Worm (Caenorhabditis elegans) whole organism, L2 larva: ENCODE data around the gene bnc-1.

Source experiments
- blmp-1 ChIP-seq: sonication (generic microtip); optimal IDR thresholded peaks from 2 replicates; lab custom pipeline; 2017; ENCODE audit warnings: missing genetic modification characterization, mild to moderate bottlenecking, missing compliant biosample characterization, antibody characterized with exemption, moderate library complexity; ENCODE audit not compliant: insufficient read depth
- elt-1 ChIP-seq: fragments of 150-350 bp; optimal IDR thresholded peaks from 2 replicates; lab custom pipeline; 2014; ENCODE audit warnings: missing biosample characterization, missing genetic modification characterization
- lin-39 ChIP-seq: fragments of 150-350 bp; optimal IDR thresholded peaks from 2 replicates; lab custom pipeline; 2014; ENCODE audit warnings: missing biosample characterization, missing genetic modification reagents, missing genetic modification characterization
- mdl-1 ChIP-seq, 2 experiments: fragments of 150-350 bp in 1 of 2; sonication (generic microtip) in 1 of 2; optimal IDR thresholded peaks; 2 replicates each; lab custom pipeline; 2017; ENCODE audit warnings: missing biosample characterization in 2 of 2, missing genetic modification characterization in 2 of 2
- nhr-11 ChIP-seq: fragments of 150-350 bp; optimal IDR thresholded peaks from 2 replicates; lab custom pipeline; 2014; ENCODE audit warnings: missing biosample characterization, missing genetic modification characterization
- nhr-25 ChIP-seq: fragments of 150-350 bp; sonication (generic microtip); optimal IDR thresholded peaks from 3 replicates; lab custom pipeline; 2014; ENCODE audit warnings: missing biosample characterization, missing genetic modification characterization
- nhr-77 ChIP-seq: fragments of 150-350 bp; optimal IDR thresholded peaks from 2 replicates; lab custom pipeline; 2014; ENCODE audit warnings: missing biosample characterization, missing genetic modification characterization
- skn-1 ChIP-seq: sonication (generic microtip); optimal IDR thresholded peaks from 2 replicates; lab custom pipeline; 2017; ENCODE audit warnings: missing biosample characterization, missing genetic modification characterization
- sma-3 ChIP-seq: sonication (generic microtip); optimal IDR thresholded peaks from 2 replicates; lab custom pipeline; 2016; ENCODE audit warnings: missing genetic modification reagents, missing genetic modification characterization, missing compliant biosample characterization
- unc-39 ChIP-seq: fragments of 150-350 bp; optimal IDR thresholded peaks from 2 replicates; lab custom pipeline; 2014; ENCODE audit warnings: missing biosample characterization, missing genetic modification characterization
- unc-62 ChIP-seq: fragments of 150-350 bp; optimal IDR thresholded peaks from 2 replicates; lab custom pipeline; 2014; ENCODE audit warnings: missing biosample characterization, missing genetic modification reagents, missing genetic modification characterization
- ztf-1 ChIP-seq: fragments of 200-800 bp; sonication (Bioruptor generic); conservative IDR thresholded peaks from 2 replicates; pipeline ENCODE4 v1.3.6; 2022; ENCODE audit warnings: missing genetic modification characterization, missing compliant biosample characterization

ce11 chrV:12283187-12283586 is 6.3 kb upstream of the bnc-1 start, which contains the start of gene F55C5.10:
- TF ChIP-seq nhr-77 (tag; lab: Kevin White, UChicago): no peak
- TF ChIP-seq elt-1 (tag; lab: Kevin White, UChicago): no peak
- TF ChIP-seq ztf-1 (GFP tag; lab: Robert Waterston, UW): no peak
- TF ChIP-seq mdl-1 (tag; optimal IDR thresholded peaks at IDR 0.05; lab: Kevin White, UChicago): no peak
- TF ChIP-seq lin-39 (tag; lab: Kevin White, UChicago): no peak
- no peak for TF ChIP-seq unc-62
- no peak for TF ChIP-seq skn-1 (tag; lab: Kevin White, UChicago)
- TF ChIP-seq blmp-1 (tag; lab: Kevin White, UChicago): no peak
- no peak for TF ChIP-seq unc-39 (tag; lab: Kevin White, UChicago)
- TF ChIP-seq nhr-11: no peak
- TF ChIP-seq nhr-25 (tag; lab: Kevin White, UChicago): no peak
- TF ChIP-seq sma-3 (GFP tag; lab: Kevin White, UChicago): no peak
